Fruit fly (Drosophila melanogaster) S2 (cell line): ENCODE data around the gene srp.

Experiments used
- CG8478 ChIP-seq: fragments of >200 bp; optimal IDR thresholded peaks from 2 replicates; lab custom pipeline; 2018
- CTCF ChIP-seq, 2 experiments: fragments of >200 bp; optimal IDR thresholded peaks; 2 replicates each; lab custom pipeline; 2018

dm6 chr3R:16024110-16024509 lies 38.2 kb downstream of the srp start:
- TF ChIP-seq CTCF (optimal IDR thresholded peaks at IDR 0.05; lab: Kevin White, UChicago) = no peak
- TF ChIP-seq CG8478 (lab: Kevin White, UChicago) = no peak
